Fruit fly (Drosophila melanogaster): ENCODE results near the gene bbg.

The bbg gene

DNA sequence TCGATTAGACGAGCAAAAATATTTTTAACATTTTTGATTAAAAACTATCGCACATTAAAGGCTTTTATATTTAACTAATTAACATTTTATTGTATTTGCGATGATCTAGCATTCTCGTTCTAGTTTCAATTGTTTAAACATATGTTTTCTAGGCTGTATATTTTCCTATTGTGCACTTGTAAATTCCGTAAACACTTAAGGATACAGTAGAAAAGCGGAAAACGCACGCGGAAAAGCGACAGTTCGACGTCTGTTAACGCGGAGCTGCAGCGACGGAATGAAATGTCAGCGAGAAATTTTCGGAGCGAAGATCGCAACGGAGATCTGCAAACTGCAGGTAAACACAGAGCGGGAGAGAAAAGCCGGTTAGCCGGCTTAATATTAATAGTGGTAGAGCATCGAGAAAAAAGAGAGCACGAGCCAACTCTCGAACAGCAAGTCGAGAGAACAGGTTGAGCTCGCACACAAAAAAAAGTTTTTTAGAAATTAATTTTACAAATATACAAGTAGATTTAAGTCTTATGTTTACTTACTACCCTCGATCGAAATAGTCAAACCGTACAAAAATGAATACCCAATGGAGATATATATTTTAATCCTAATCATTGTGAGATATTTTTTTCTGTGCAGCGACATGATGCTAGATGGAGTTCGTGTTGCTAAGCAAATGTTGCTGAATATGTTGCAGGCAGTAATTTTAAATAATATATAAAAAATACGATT, 87.6 kb downstream of the bbg start:
- TF ChIP-seq CG8478 (optimal IDR thresholded peaks at IDR 0.05) (no peak), CTCF (optimal IDR thresholded peaks at IDR 0.05) (no peak)

DNA sequence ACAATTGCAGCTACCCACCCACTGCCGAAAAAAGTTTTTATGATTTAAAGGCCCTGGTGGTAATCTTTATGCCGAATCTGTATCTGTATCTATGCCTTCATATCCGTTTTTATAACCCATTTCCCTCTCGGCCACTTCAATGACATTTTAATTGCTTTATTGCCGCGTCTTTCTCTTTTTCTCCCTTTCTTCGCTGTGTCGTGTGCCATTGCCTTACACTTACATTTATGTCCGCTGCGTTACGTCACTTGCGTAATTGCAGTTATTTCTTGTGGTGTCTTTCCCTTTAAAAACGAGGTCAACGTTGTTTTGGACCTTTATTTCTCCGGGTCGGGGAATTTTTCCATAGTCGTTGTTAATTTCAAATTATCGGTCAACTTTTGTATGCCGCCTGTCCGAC, 88.7 kb downstream of the bbg start:
- TF ChIP-seq CG8478 (optimal IDR thresholded peaks at IDR 0.05) (no peak), CTCF (optimal IDR thresholded peaks at IDR 0.05) (no peak)

DNA sequence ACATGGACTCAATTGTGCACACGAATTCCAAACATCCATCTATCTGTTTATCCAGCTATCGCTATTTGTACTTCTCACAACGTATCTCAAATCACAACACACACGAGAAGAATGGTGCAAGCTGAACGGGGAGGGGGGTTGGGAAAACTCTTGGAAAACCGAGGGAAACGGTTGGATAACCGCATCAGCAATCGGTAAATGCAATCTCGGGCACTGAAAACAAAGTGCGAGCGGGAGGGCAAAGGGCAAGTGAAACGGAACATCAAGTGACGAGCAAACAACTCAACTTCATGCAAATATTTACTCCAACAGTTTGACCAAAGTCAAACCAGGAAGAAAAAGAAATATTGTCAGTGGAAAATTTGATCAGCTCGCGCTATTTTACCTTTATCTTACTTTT, 89.2 kb downstream of the bbg start:
- TF ChIP-seq CG8478 (optimal IDR thresholded peaks at IDR 0.05) = no peak
- no peak for TF ChIP-seq CTCF (optimal IDR thresholded peaks at IDR 0.05)

DNA sequence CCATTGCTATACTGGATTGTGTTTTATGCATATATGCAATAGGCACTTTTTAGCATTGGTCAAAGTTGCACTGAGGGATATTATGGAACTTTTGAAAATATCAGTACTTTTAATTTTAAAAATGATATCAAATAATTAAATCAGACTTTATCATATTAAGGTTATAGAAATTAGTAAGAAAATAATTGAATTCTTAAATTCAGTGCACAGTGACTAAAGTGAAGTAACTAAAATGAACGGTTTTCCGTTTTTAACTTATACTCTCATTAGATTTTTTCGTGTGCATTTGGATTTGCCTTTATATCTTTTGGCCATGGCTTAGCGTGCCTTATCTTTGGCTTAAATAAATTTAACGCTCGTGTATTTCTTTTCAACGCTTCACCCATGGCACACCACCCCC, 95.5 kb downstream of the bbg start:
- TF ChIP-seq CTCF (optimal IDR thresholded peaks at IDR 0.05) = no peak

DNA sequence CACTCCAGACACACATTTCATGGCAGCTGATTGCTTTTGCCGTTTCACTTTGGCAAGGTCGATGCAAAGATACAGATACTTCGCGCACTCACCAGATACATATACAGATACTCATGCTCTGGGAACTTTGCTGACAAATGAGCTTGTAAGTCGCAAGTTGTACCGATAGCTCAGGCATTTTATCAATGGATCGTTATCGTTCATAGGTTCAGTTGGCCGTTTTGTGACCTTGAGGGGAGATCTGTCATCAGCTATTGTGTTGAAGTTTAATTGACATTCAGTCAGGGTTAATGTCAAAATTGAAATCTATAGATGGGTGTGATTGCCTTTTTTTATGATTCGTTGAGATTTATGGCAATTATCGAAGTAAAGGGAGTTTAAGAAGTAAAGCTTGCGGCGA, 103.8 kb downstream of the bbg start:
- TF ChIP-seq CTCF (optimal IDR thresholded peaks at IDR 0.05) = no peak

DNA sequence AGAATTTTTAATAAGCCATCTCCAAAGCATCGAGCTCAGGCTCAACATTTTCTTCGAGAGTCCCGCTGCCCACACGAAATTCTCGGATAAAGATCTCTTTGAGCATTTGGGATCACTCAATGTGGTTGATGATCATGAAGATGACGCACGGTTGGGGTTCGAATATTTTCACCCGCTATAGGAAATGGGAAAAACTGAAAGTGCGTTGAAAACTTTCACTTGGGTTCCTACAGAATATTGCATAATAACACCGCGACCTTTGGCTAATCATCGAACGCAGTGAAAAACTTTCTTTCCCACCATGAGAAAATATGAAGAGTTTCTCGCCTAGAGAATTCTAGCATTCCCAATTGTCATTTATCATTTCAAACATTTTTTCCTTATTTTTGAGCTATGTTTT, 107.1 kb downstream of the bbg start:
- TF ChIP-seq CTCF (optimal IDR thresholded peaks at IDR 0.05) (no peak), CG8478 (optimal IDR thresholded peaks at IDR 0.05) (no peak)

DNA sequence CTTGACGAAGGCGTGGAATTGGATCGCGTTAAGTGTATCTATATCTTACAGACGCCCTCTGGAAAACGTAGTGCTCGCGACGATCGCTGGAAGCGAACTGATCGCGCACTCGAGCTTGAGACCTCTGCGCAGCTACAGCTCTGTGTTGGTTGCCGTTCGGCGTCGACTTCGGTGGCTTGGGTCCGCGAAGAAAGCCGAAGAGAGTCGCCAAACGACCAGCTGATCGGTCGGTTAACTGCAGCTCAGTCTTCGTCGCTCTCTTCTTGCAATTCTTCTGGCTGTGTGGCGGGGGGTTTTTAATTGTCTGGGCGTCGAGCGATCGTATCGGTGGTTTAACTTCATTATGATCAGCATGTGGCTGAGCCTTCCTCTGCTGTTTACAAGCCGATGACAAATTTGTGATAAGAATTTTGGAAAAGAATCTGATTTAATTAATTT, 108.8 kb downstream of the bbg start:
- TF ChIP-seq CTCF (optimal IDR thresholded peaks at IDR 0.05) (no peak), CG8478 (optimal IDR thresholded peaks at IDR 0.05) (no peak)

DNA sequence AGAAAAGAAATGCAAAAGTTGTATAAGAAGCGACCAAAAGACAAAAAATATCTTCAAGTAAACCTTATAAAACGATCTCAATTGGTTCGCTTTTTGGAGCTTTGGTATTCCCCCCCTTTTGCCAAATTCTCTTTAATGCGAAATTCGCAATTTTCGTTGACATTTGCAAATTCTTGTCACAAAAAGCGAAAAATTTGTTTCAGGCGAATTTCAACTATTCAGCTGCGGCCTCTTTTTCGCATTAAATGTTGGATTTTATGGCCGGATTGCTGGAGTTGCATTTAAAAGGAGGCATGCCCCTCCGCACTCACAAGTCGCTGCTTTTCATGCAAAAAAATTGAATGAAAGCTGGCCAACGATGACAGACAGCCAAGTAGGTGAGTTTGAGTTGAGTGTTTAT, 111.0 kb downstream of the bbg start:
- TF ChIP-seq CG8478 (optimal IDR thresholded peaks at IDR 0.05) = no peak

DNA sequence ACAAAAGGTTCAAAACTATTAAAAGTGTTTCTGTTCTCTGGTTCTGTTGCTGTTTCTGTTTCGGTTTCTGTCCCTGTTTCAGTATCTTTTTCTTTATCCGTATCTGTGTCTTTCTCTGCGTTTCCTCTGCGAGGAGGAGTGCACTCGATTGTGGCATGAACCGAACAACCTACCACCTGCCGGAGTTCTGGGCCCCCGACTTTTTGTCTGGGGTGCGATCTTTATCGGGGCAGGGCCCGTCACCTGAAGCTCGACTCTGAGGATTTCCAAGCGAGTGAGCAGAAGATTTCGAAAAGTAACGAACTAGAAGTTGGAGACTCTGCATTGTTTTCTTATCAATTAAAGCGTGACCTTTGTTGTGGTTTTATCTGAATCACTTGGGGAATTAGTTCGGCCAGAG, 112.4 kb downstream of the bbg start:
- TF ChIP-seq CG8478 (optimal IDR thresholded peaks at IDR 0.05) = no peak
- TF ChIP-seq CTCF (optimal IDR thresholded peaks at IDR 0.05) = no peak

DNA sequence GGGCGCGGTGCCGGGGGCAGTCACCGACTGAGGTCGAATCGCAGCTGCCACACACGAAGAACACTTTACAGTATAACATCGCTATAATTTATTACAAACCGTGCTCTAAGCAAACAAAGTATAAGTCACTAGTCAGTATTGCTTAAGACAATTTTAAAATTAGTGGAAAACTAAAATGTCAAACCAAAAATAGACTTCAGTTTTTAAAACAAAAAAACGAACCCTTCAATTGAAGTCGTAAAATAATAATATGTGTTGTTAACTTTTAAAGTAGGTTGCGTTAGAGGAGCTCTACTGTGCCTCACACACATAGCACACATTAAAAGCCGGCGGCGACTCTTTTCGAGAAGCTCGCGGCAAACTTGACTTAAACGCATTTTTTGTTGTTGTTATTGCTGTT, 113.9 kb downstream of the bbg start:
- TF ChIP-seq CTCF (optimal IDR thresholded peaks at IDR 0.05) = no peak
- TF ChIP-seq CG8478 (optimal IDR thresholded peaks at IDR 0.05) = no peak

DNA sequence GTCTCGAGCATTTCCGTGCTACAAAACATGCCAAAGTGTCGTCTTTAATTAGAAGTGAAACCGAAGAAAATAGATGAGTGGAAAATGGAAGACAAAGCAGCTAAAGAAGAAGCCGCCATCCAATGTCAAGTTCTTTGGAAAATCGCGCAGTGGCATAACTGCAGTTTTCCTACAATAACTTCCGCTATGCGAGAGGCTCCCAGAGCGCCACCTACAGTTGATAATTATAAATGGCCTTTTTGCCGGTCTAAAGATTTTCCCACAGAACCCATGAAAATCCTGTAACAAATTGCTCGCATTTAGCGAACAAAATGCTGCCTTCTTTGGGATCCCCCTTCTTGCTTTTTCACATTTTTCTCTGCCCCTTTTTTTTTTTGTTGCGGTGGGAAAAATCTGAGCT, 116.1 kb downstream of the bbg start:
- TF ChIP-seq CG8478 (optimal IDR thresholded peaks at IDR 0.05) (no peak), CTCF (optimal IDR thresholded peaks at IDR 0.05) (peak; percentile 75 to 81)

DNA sequence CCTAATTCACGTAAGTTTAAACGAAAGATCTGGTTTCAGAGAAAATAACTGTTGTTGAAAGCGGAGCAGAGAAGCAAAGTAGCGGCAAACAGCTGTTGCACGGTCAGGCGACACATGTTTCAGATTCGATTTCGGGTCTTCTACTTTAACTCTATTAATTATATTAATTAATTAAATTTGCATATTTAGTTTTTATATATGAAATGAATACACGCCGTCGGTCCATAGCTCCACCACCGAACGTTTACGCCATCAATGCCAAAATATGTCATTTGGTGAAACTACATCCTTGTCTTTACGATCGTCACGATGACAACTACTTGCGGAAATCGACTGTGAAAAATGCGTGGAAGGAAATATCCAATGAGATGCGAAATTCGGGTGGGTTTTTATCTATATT, 125.2 kb downstream of the bbg start:
- TF ChIP-seq CG8478 (optimal IDR thresholded peaks at IDR 0.05) (no peak), CTCF (optimal IDR thresholded peaks at IDR 0.05) (no peak)

DNA sequence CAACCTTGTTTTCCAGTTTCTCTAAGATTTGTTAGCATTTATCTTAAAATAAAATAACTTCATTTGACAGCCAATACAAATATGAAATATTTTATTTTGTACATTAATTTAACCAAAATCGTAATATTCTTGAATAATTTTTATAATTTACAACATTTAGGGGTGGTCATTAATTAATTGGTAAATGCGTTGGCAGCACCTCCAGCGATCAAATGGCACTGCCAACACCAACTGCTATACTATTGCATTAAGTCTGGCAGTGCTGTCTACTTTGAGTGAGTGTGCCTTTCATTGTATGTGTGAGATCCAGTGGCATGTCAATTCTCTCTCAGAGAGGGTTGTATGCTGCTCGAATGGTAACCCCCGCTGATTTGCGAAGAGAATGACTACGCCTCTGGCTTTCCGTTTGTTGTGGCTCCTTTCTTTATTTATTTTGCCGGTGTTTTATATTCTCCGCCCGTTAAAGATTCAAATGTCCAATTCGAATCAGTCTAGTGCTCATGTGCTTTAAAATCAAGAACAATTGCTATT, 125.9 kb downstream of the bbg start, which contains the start of gene CG3919:
TSS of gene CG3919 (plus strand) at position 481 of the 531 bp plus-strand sequence.
- no peak for TF ChIP-seq CG8478 (optimal IDR thresholded peaks at IDR 0.05)
- TF ChIP-seq CTCF (optimal IDR thresholded peaks at IDR 0.05) = no peak

DNA sequence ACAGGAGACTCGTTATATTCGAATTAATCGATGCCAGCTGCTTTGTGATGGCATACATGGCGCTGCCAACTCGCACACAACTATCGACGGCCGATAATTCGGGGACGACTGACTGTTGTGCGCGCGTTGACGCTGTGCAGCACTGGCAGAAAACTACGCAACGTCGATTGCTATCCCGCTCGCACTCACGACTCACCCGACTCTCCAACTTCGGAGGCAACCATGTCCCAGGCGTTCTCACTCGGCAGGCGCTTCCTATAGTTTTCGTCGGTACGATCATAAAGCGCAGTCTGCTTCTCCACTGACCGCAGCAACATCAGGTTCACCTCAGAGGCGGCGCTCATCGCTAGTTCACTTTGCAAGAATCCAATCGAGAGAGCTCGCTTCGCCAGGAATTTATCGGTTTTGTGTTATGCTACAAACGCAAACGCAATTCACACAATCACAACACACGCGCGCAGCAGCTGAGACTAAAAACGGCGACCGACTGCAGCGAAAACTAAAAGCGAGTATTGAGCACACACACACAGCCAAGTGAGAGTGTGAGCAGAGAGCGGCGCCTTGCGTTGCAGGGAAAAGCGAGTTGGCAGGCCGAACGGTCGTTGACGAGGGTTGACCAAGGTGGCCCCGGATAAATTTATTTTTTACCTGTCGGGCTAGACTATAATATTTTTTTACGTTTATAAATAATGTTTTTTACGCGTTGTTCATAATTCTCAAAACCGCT, 126.5 kb downstream of the bbg start, which contains the start of gene stwl:
TSS of gene stwl (minus strand) at position 521 of the 727 bp plus-strand sequence.
- TF ChIP-seq CG8478 (optimal IDR thresholded peaks at IDR 0.05) (no peak), CTCF (optimal IDR thresholded peaks at IDR 0.05) (peak; percentile 37 to 65)

DNA sequence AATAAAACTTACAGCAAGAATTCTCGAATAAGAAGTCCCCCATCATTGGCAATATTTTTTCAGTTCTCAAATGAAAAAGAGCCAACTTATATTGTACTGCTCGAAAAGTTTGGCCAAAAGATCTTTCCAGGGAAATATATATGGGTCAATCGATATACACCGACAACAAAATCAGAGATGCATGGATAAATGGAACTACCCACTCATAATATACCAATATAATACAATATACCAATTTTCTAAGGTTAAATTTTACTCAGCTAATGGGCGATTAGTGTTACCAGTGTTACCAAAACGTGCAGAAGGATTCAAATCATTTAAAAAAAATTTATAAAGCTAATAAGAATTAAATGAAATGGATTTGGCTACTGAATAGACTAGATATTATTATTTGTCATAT, 127.3 kb downstream of the bbg start:
- no peak for TF ChIP-seq CTCF (optimal IDR thresholded peaks at IDR 0.05)
- TF ChIP-seq CG8478 (optimal IDR thresholded peaks at IDR 0.05) = no peak

DNA sequence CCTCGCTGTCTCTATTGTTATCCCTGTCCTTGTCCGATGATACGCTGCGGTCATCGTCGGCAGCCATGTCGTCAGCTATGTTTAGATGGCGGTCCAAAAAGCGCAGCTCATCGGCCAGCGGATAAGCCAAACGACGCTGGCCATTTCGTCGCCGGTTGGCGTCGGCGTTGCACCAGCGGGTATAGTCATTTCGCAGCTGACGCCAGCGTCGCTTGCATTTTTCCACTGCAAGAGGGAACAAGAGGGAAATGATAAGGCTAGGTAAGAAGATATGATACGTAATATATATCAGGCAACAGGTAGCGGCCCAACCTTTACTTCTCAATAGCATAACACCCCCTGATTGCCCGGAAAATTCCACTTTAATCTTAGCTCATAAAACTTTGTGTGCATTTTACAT, 129.5 kb downstream of the bbg start:
- TF ChIP-seq CTCF (optimal IDR thresholded peaks at IDR 0.05) (no peak), CG8478 (optimal IDR thresholded peaks at IDR 0.05) (no peak)

Measured in S2 (cell line).